Fruit fly (Drosophila melanogaster) whole organism, embryonic: ENCODE measurements around the gene SmE.

Experiments
- dati ChIP-seq: fragments of 200-800 bp; sonication (Bioruptor generic); IDR thresholded peaks from 2 replicates; pipeline ENCODE4 v1.3.6; 2022; ENCODE audit warnings: missing biosample characterization, missing genetic modification characterization
- pan ChIP-seq, 4 experiments: fragments of >200 bp in 3 of 4; fragments of 200-800 bp in 1 of 4; sonication (Bioruptor generic) in 1 of 4; optimal IDR thresholded peaks in 3 of 4; IDR thresholded peaks in 1 of 4; 2 replicates each; pipeline versions ENCODE4 v1.3.6 to Lab custom; 2017 to 2022; ENCODE audit warnings: missing biosample characterization in 2 of 4, missing genetic modification characterization in 2 of 4, mixed read lengths in 1 of 4

DNA sequence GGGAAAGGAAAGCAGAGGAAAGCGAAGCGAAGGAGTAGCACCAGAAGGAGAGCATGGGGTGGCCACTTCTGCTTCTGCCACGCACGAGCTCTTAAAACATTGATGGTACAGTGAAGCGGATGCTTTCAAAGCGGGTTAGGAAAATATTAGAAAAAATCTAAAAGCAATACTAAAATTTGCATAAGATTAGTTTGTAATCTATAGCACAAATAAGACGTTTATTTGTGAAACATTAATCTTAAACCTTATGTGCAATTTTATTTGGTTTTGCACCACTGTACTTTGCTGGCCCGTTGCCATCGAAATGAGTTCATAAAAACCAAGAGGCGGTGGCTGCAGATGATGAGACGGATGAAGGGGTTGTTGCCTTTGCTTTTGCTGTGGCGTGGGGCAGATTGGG, 40.1 kb upstream of the SmE start:
- no peak for TF ChIP-seq dati (GFP tag; lab: Robert Waterston, UW)
- TF ChIP-seq pan (optimal IDR thresholded peaks at IDR 0.05; lab: Kevin White, UChicago) = no peak
- peak in 1 of 2 experiments; percentile 93 for TF ChIP-seq pan (GFP tag; optimal IDR thresholded peaks at IDR 0.05 in 1 of 2, IDR thresholded peaks at IDR 0.05 in 1 of 2)
